Worm (Caenorhabditis elegans) whole organism, L1 larva: ENCODE results near the gene ctf-4.

Experiments
- ces-1 ChIP-seq: fragments of 150-350 bp; optimal IDR thresholded peaks from 2 replicates; lab custom pipeline; 2014; ENCODE audit warnings: missing biosample characterization, missing genetic modification reagents, missing genetic modification characterization
- fkh-10 ChIP-seq: sonication (generic microtip); optimal IDR thresholded peaks from 2 replicates; lab custom pipeline; 2017; ENCODE audit warnings: missing biosample characterization, missing genetic modification reagents, missing genetic modification characterization
- fos-1 ChIP-seq: fragments of 150-350 bp; optimal IDR thresholded peaks from 2 replicates; lab custom pipeline; 2014; ENCODE audit warnings: missing biosample characterization, missing genetic modification characterization
- hlh-4 ChIP-seq: sonication (generic microtip); optimal IDR thresholded peaks from 2 replicates; lab custom pipeline; 2016; ENCODE audit warnings: mild to moderate bottlenecking, missing genetic modification characterization, missing compliant biosample characterization
- mdl-1 ChIP-seq, 2 experiments: fragments of 150-350 bp; optimal IDR thresholded peaks; 2 replicates each; lab custom pipeline; 2014 to 2017; ENCODE audit warnings: missing biosample characterization in 2 of 2, missing genetic modification characterization in 2 of 2, inconsistent platforms in 1 of 2
- unc-62 ChIP-seq: fragments of 150-350 bp; optimal IDR thresholded peaks from 2 replicates; lab custom pipeline; 2014; ENCODE audit warnings: missing biosample characterization, missing genetic modification reagents, missing genetic modification characterization

ce11 chrV:10942161-10942560 lies 23.2 kb downstream of the ctf-4 start, which contains the start of gene zip-9:
- TF ChIP-seq fkh-10 = no peak
- TF ChIP-seq hlh-4 = no peak
- no peak for TF ChIP-seq unc-62 (GFP tag; lab: Kevin White, UChicago)
- no peak for TF ChIP-seq fos-1
- no peak for TF ChIP-seq ces-1 (GFP tag; lab: Kevin White, UChicago)
- TF ChIP-seq mdl-1 (tag; optimal IDR thresholded peaks at IDR 0.05; lab: Kevin White, UChicago) = no peak
